Fruit fly (Drosophila melanogaster): ENCODE data around the gene mex1.

The mex1 gene

dm6 chr3L:15493886-15494598 is 25.4 kb downstream of the mex1 start (continued):
- TF ChIP-seq CG15514 (GFP tag; optimal IDR thresholded peaks at IDR 0.05) = no peak
- TF ChIP-seq CG8359 (GFP tag; optimal IDR thresholded peaks at IDR 0.05; ENCODE audit: borderline replicate concordance) = peak; percentile 13
- peak; percentile 29 for TF ChIP-seq CG18262 (tag; optimal IDR thresholded peaks at IDR 0.05)
- peak; percentile 54 for TF ChIP-seq CG3281 (GFP tag; optimal IDR thresholded peaks at IDR 0.05)
- TF ChIP-seq tup (GFP tag; optimal IDR thresholded peaks at IDR 0.05) = no peak
- no peak for TF ChIP-seq mirr (GFP tag; optimal IDR thresholded peaks at IDR 0.05)
- TF ChIP-seq Max (GFP tag; optimal IDR thresholded peaks at IDR 0.05) = peak; percentile 32
- TF ChIP-seq CG1647 (GFP tag; optimal IDR thresholded peaks at IDR 0.05) = no peak
- TF ChIP-seq mam (GFP tag; optimal IDR thresholded peaks at IDR 0.05) = no peak
- TF ChIP-seq lbe (GFP tag; optimal IDR thresholded peaks at IDR 0.05) = no peak
- TF ChIP-seq Doc3 (GFP tag; IDR thresholded peaks at IDR 0.05; ENCODE audit: partially characterized antibody) = no peak
- TF ChIP-seq Ets65A (GFP tag) = peak; percentile 30
- TF ChIP-seq CG10267 (tag; optimal IDR thresholded peaks at IDR 0.05) = peak; percentile 28
- peak; percentile 14 for TF ChIP-seq CG13775 (GFP tag; optimal IDR thresholded peaks at IDR 0.05)
- peak; percentile 23 for TF ChIP-seq CG12659 (GFP tag; optimal IDR thresholded peaks at IDR 0.05)
- no peak for TF ChIP-seq lola (GFP tag; optimal IDR thresholded peaks at IDR 0.05)
- TF ChIP-seq CG32767 (GFP tag; IDR thresholded peaks at IDR 0.05) = no peak
- no peak for TF ChIP-seq ato (GFP tag; IDR thresholded peaks at IDR 0.05; ENCODE audit: partially characterized antibody)
- TF ChIP-seq CG6175 (GFP tag; IDR thresholded peaks at IDR 0.05) = no peak
- TF ChIP-seq Trl (optimal IDR thresholded peaks at IDR 0.05) = peak; percentile 75 to 85
- TF ChIP-seq Trl (GFP tag; optimal IDR thresholded peaks at IDR 0.05) = no peak
- no peak for TF ChIP-seq CG1024 (GFP tag; IDR thresholded peaks at IDR 0.05)
- TF ChIP-seq so (GFP tag; IDR thresholded peaks at IDR 0.05) = no peak
- no peak for TF ChIP-seq CG7745 (tag; optimal IDR thresholded peaks at IDR 0.05)
- TF ChIP-seq CG34422 (GFP tag; IDR thresholded peaks at IDR 0.05) = peak; percentile 60; the same call in 1 of the 3 replicates
- no peak for TF ChIP-seq CG11456 (GFP tag; IDR thresholded peaks at IDR 0.05)
- TF ChIP-seq al (GFP tag; IDR thresholded peaks at IDR 0.05) = 0 out of 2 replicates have a peak, but pooled peaks have one; percentile 24
- TF ChIP-seq Ada2b (GFP tag; IDR thresholded peaks at IDR 0.05) = 0 out of 2 replicates have a peak, but pooled peaks have one; percentile 36
- TF ChIP-seq hkb (optimal IDR thresholded peaks at IDR 0.05) = no peak
- TF ChIP-seq hkb (GFP tag; IDR thresholded peaks at IDR 0.05) = peak; percentile 44
- TF ChIP-seq Sry-β (GFP tag; optimal IDR thresholded peaks at IDR 0.05) = no peak
- no peak for TF ChIP-seq CG8478 (optimal IDR thresholded peaks at IDR 0.05)
- TF ChIP-seq peb (GFP tag; IDR thresholded peaks at IDR 0.05) = no peak
- peak; percentile 37; the same call in 1 of the 2 replicates for TF ChIP-seq CG9932 (GFP tag; IDR thresholded peaks at IDR 0.05)
- TF ChIP-seq crol (GFP tag; IDR thresholded peaks at IDR 0.05) = no peak
- peak; percentile 58; the same call in 1 of the 2 replicates for TF ChIP-seq seq (GFP tag; IDR thresholded peaks at IDR 0.05)
- TF ChIP-seq CG18476 (GFP tag; optimal IDR thresholded peaks at IDR 0.05) = peak; percentile 8
- peak; percentile 29 for TF ChIP-seq CG4424 (GFP tag; optimal IDR thresholded peaks at IDR 0.05)
- peak; percentile 70 for TF ChIP-seq CG11504 (tag; optimal IDR thresholded peaks at IDR 0.05)
- peak; percentile 52; the same call in 1 of the 2 replicates for TF ChIP-seq Ptx1 (GFP tag; IDR thresholded peaks at IDR 0.05)
- no peak for TF ChIP-seq Fer2 (tag; optimal IDR thresholded peaks at IDR 0.05)
- TF ChIP-seq run (tag; optimal IDR thresholded peaks at IDR 0.05) = no peak
- no peak for TF ChIP-seq chif (GFP tag; optimal IDR thresholded peaks at IDR 0.05)
- TF ChIP-seq CG11398 (GFP tag; optimal IDR thresholded peaks at IDR 0.05) = no peak
- no peak for TF ChIP-seq CG7357 (GFP tag; IDR thresholded peaks at IDR 0.05)
- TF ChIP-seq Eip74EF (GFP tag; optimal IDR thresholded peaks at IDR 0.05) = no peak
- no peak for TF ChIP-seq unc-4 (GFP tag; IDR thresholded peaks at IDR 0.05; ENCODE audit: partially characterized antibody)
- peak; percentile 8 for TF ChIP-seq CG6254 (GFP tag; optimal IDR thresholded peaks at IDR 0.05)
- peak; percentile 21; the same call in 1 of the 2 replicates for TF ChIP-seq CG13287 (GFP tag; IDR thresholded peaks at IDR 0.05; ENCODE audit: partially characterized antibody)
- no peak for TF ChIP-seq CG10462 (GFP tag; optimal IDR thresholded peaks at IDR 0.05)

Data from whole organism, embryonic.